Worm (Caenorhabditis elegans): ENCODE results near the gene W07G4.2.

The W07G4.2 gene

DNA sequence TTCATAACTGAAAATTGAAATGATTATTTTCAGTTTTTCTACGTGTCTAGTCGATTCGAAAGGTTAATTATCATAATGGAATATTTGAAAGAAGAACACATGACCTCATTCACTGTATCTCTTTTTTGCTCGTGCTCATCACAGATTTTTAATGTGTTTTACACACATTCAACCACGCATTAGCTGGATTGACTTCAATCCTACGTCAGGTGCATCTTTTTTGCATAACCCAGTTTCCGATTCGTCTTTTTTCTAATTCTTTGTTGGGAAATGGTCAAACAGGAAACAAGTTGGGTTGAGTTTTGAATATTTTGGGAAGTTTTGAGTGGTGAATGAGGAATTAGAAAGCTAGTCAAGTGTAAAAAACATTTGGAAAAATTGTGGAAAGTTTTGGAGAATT, 33.9 kb upstream of the W07G4.2 start:
- TF ChIP-seq gmeb-2 (tag; optimal IDR thresholded peaks at IDR 0.05) (no peak), ceh-19 (GFP tag; optimal IDR thresholded peaks at IDR 0.05) (no peak), npax-4 (tag; optimal IDR thresholded peaks at IDR 0.05) (no peak), sox-2 (GFP tag; IDR thresholded peaks at IDR 0.05) (no peak), ceh-48 (tag; optimal IDR thresholded peaks at IDR 0.05) (no peak), odd-2 (tag; optimal IDR thresholded peaks at IDR 0.05) (no peak), hlh-30 (tag; optimal IDR thresholded peaks at IDR 0.05; ENCODE audit: insufficient read depth) (no peak), ceh-14 (tag; optimal IDR thresholded peaks at IDR 0.05) (no peak), ama-1 (optimal IDR thresholded peaks at IDR 0.05) (no peak), ceh-9 (tag; optimal IDR thresholded peaks at IDR 0.05) (no peak), unc-42 (tag; optimal IDR thresholded peaks at IDR 0.05) (no peak), eyg-1 (tag; optimal IDR thresholded peaks at IDR 0.05) (no peak), ceh-34 (tag; optimal IDR thresholded peaks at IDR 0.05) (no peak)

DNA sequence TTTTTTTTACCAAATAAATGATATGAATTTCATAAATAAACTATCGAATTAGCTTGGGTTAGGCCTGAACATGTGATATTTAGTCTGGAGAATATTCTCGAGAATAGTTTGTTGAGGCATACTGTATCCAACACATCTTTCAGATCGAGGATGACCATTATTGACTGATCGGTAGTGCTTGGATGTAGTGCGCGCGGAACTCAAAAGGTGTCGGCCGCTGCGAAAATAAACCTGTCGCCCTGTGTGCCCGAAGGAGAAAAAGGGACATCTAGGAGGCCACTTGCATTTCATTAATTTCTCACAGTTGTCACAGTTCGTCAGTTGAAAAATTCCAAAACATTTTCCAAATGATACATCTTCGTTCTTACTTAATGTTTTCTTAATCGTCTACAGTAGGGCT, 27.8 kb upstream of the W07G4.2 start:
- no peak for TF ChIP-seq ceh-9 (tag; optimal IDR thresholded peaks at IDR 0.05)
- no peak for TF ChIP-seq ceh-34 (tag; optimal IDR thresholded peaks at IDR 0.05)
- TF ChIP-seq pha-2 (tag; optimal IDR thresholded peaks at IDR 0.05), result no peak
- no peak for TF ChIP-seq hlh-6 (tag; optimal IDR thresholded peaks at IDR 0.05)
- no peak for TF ChIP-seq ceh-31 (tag; optimal IDR thresholded peaks at IDR 0.05)
- TF ChIP-seq che-1 (tag; optimal IDR thresholded peaks at IDR 0.05), result no peak
- no peak for TF ChIP-seq ztf-16 (tag; optimal IDR thresholded peaks at IDR 0.05)
- no peak for TF ChIP-seq rnt-1 (tag; optimal IDR thresholded peaks at IDR 0.05)
- no peak for TF ChIP-seq lin-11 (tag; optimal IDR thresholded peaks at IDR 0.05)
- TF ChIP-seq elt-4 (tag; optimal IDR thresholded peaks at IDR 0.05), result no peak
- TF ChIP-seq ceh-18 (tag; optimal IDR thresholded peaks at IDR 0.05), result no peak
- no peak for TF ChIP-seq unc-42 (tag; optimal IDR thresholded peaks at IDR 0.05)
- TF ChIP-seq ets-4 (tag; optimal IDR thresholded peaks at IDR 0.05), result no peak
- TF ChIP-seq T23F11.4 (GFP tag; optimal IDR thresholded peaks at IDR 0.05), result no peak
- TF ChIP-seq ceh-14 (tag; optimal IDR thresholded peaks at IDR 0.05), result no peak
- no peak for TF ChIP-seq gmeb-2 (tag; optimal IDR thresholded peaks at IDR 0.05)

DNA sequence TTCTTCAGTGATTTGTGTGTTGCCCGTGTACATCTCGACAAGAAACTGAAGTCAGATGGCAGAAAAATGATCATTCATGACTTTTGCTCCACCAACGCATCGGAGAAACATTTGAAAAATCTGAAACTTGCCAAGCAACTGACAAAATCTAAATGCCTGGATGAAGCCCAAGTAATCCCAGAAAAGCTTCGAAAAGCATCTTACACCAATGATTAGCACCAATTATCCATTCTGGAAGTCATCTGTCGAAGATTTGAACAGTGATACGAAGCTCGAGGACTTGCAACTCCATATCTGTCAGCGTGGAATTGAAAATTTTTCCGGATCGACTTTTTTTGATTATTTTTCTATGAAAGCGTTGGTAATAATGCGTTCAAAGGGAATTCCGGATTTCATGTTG, 27.0 kb upstream of the W07G4.2 start:
- no peak for TF ChIP-seq zip-5 (tag; optimal IDR thresholded peaks at IDR 0.05)
- no peak for TF ChIP-seq unc-55 (GFP tag; optimal IDR thresholded peaks at IDR 0.05)
- TF ChIP-seq C08G9.2 (tag; optimal IDR thresholded peaks at IDR 0.05), result no peak
- TF ChIP-seq unc-86 (tag; optimal IDR thresholded peaks at IDR 0.05), result no peak
- no peak for TF ChIP-seq eyg-1 (tag; optimal IDR thresholded peaks at IDR 0.05)
- no peak for TF ChIP-seq ceh-30 (tag; optimal IDR thresholded peaks at IDR 0.05)
- TF ChIP-seq C38D4.7 (GFP tag; optimal IDR thresholded peaks at IDR 0.05), result no peak
- TF ChIP-seq unc-42 (tag; optimal IDR thresholded peaks at IDR 0.05), result no peak
- TF ChIP-seq lim-6 (tag; optimal IDR thresholded peaks at IDR 0.05), result no peak
- TF ChIP-seq hlh-8 (tag; optimal IDR thresholded peaks at IDR 0.05), result no peak

DNA sequence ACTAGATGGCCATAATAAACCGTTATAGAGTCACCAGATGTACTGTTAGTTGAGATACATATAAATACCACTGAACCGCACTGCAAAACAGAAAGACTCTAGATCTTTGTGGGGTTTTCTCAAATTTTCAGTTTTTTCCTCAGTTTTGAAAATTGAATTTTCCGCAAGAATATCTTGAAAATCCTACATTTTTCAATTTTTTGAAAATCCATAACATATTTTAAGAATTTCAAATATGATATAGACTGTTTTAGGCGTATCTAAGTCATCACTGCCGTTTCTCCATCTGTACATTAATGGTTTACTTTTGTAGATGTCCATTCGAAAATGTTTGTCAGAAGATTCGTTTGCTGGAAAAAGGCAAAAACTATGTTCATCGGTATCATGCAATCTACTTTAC, 25.5 kb upstream of the W07G4.2 start, which contains the start of gene F42E8.1:
Gene F42E8.1, plus strand, starts transcription at position 301 of the 400 bp plus-strand sequence.
- TF ChIP-seq sox-4 (tag; optimal IDR thresholded peaks at IDR 0.05) (no peak), tbx-2 (tag; optimal IDR thresholded peaks at IDR 0.05) (no peak), pat-9 (tag; optimal IDR thresholded peaks at IDR 0.05) (no peak), unc-3 (GFP tag; conservative IDR thresholded peaks at IDR 0.05) (no peak), unc-3 (tag; optimal IDR thresholded peaks at IDR 0.05) (no peak), ceh-14 (tag; optimal IDR thresholded peaks at IDR 0.05) (no peak), rnt-1 (tag; optimal IDR thresholded peaks at IDR 0.05) (no peak), unc-42 (tag; optimal IDR thresholded peaks at IDR 0.05) (no peak), C38D4.7 (GFP tag; optimal IDR thresholded peaks at IDR 0.05) (no peak), ceh-9 (tag; optimal IDR thresholded peaks at IDR 0.05) (no peak), ceh-6 (GFP tag; optimal IDR thresholded peaks at IDR 0.05) (no peak), K02D7.2 (tag; optimal IDR thresholded peaks at IDR 0.05) (no peak), dmd-4 (tag; optimal IDR thresholded peaks at IDR 0.05; ENCODE audit: borderline replicate concordance) (no peak), ama-1 (optimal IDR thresholded peaks at IDR 0.05) (no peak), ceh-31 (tag; optimal IDR thresholded peaks at IDR 0.05) (no peak), odd-2 (tag; optimal IDR thresholded peaks at IDR 0.05) (no peak)
